Worm (Caenorhabditis elegans) whole organism, L4 larva: ENCODE results near the gene arrd-15.
A peak's percentile ranks its signal among the peaks of the same experiment; 100 is the strongest.

Experiments used
- mes-2 ChIP-seq: sonication (generic microtip); optimal IDR thresholded peaks from 2 replicates; lab custom pipeline; 2016; ENCODE audit warnings: missing genotype, mild to moderate bottlenecking, missing genetic modification characterization, missing compliant biosample characterization; ENCODE audit not compliant: poor library complexity, severe bottlenecking
- pqm-1 ChIP-seq: sonication (generic microtip); optimal IDR thresholded peaks from 2 replicates; lab custom pipeline; 2017; ENCODE audit warnings: missing biosample characterization, missing genetic modification characterization

ce11 chrIII:8984412-8984811 is 54.6 kb downstream of the arrd-15 start:
- TF ChIP-seq pqm-1 (tag; lab: Kevin White, UChicago), result peak; percentile 72
- peak; percentile 30 for TF ChIP-seq mes-2
